Worm (Caenorhabditis elegans) whole organism, L4 larva: ENCODE results near the gene C23H5.11.
A peak's percentile ranks its signal among the peaks of the same experiment; 100 is the strongest.

Source experiments
- D1046.2 ChIP-seq: fragments of 200-800 bp; sonication (Bioruptor generic); IDR thresholded peaks from 2 replicates; pipeline ENCODE4 v1.3.6; 2022; ENCODE audit warnings: missing genetic modification characterization, missing compliant biosample characterization
- F37D6.2 ChIP-seq: sonication (generic microtip); optimal IDR thresholded peaks from 2 replicates; lab custom pipeline; 2016; ENCODE audit warnings: mild to moderate bottlenecking, missing genetic modification characterization, missing compliant biosample characterization
- R02D3.7 ChIP-seq: fragments of 150-350 bp; sonication (generic microtip); optimal IDR thresholded peaks from 3 replicates; lab custom pipeline; 2014; ENCODE audit warnings: missing biosample characterization, missing genetic modification characterization
- Y5F2A.4 ChIP-seq: fragments of 200-800 bp; sonication (Bioruptor generic); optimal IDR thresholded peaks from 2 replicates; lab custom pipeline; 2018; ENCODE audit warnings: mild to moderate bottlenecking, missing genetic modification characterization, missing compliant biosample characterization
- Y75B8A.6 ChIP-seq: fragments of 200-800 bp; sonication (Bioruptor generic); IDR thresholded peaks from 2 replicates; pipeline ENCODE4 v1.3.6; 2022; ENCODE audit warnings: missing genetic modification reagents, missing genetic modification characterization, missing compliant biosample characterization
- ZK546.5 ChIP-seq, 2 experiments: sonication (generic microtip); optimal IDR thresholded peaks; 2 replicates each; lab custom pipeline; 2017; ENCODE audit warnings: missing biosample characterization in 2 of 2, missing genetic modification characterization in 2 of 2
- aly-2 ChIP-seq: sonication (generic microtip); optimal IDR thresholded peaks from 2 replicates; lab custom pipeline; 2018; ENCODE audit warnings: missing biosample characterization, missing genetic modification characterization
- ama-1 ChIP-seq: fragments of 150-350 bp; optimal IDR thresholded peaks from 2 replicates; lab custom pipeline; 2014; ENCODE audit warnings: inconsistent platforms, mixed read lengths
- arid-1 ChIP-seq: fragments of 200-800 bp; sonication (Bioruptor generic); conservative IDR thresholded peaks from 2 replicates; pipeline ENCODE4 v1.3.6; 2022; ENCODE audit warnings: missing genetic modification reagents, missing genetic modification characterization, missing compliant biosample characterization
- ceh-20 ChIP-seq: fragments of 200-800 bp; sonication (Bioruptor generic); IDR thresholded peaks from 2 replicates; pipeline ENCODE4 v1.3.6; 2022; ENCODE audit warnings: missing genetic modification reagents, missing genetic modification characterization, missing compliant biosample characterization
- ceh-62 ChIP-seq: sonication (generic microtip); optimal IDR thresholded peaks from 2 replicates; lab custom pipeline; 2017; ENCODE audit warnings: missing biosample characterization, missing genetic modification characterization
- ces-1 ChIP-seq: fragments of 150-350 bp; sonication (generic microtip); optimal IDR thresholded peaks from 4 replicates; lab custom pipeline; 2014; ENCODE audit warnings: missing biosample characterization, missing genetic modification reagents, missing genetic modification characterization
- cey-2 ChIP-seq: sonication (generic microtip); optimal IDR thresholded peaks from 3 replicates; lab custom pipeline; 2017; ENCODE audit warnings: missing genetic modification characterization, mild to moderate bottlenecking, missing compliant biosample characterization, antibody characterized with exemption, borderline replicate concordance; ENCODE audit not compliant: insufficient read depth
- ctbp-1 ChIP-seq: fragments of 200-800 bp; sonication (Bioruptor generic); IDR thresholded peaks from 2 replicates; pipeline ENCODE4 v1.3.6; 2022; ENCODE audit warnings: missing genetic modification reagents, missing genetic modification characterization, missing compliant biosample characterization
- daf-19 ChIP-seq: fragments of 200-800 bp; sonication (Bioruptor generic); conservative IDR thresholded peaks from 2 replicates; pipeline ENCODE4 v1.3.6; 2022; ENCODE audit warnings: missing genetic modification characterization, missing compliant biosample characterization
- daf-8 ChIP-seq: fragments of 200-800 bp; sonication (Bioruptor generic); IDR thresholded peaks from 2 replicates; pipeline ENCODE4 v1.3.6; 2022; ENCODE audit warnings: missing genetic modification characterization, missing compliant biosample characterization
- dmd-8 ChIP-seq: fragments of 200-800 bp; sonication (Bioruptor generic); IDR thresholded peaks from 2 replicates; pipeline ENCODE4 v1.3.6; 2022; ENCODE audit warnings: missing genetic modification characterization, missing compliant biosample characterization
- dmd-9 ChIP-seq: fragments of 200-800 bp; sonication (Bioruptor generic); IDR thresholded peaks from 2 replicates; pipeline ENCODE4 v1.3.6; 2022; ENCODE audit warnings: missing genetic modification reagents, missing genetic modification characterization, missing compliant biosample characterization
- dve-1 ChIP-seq: sonication (generic microtip); optimal IDR thresholded peaks from 2 replicates; lab custom pipeline; 2017; ENCODE audit warnings: antibody characterized with exemption, mild to moderate bottlenecking, missing genetic modification characterization, missing compliant biosample characterization; ENCODE audit not compliant: insufficient read depth
- egl-43 ChIP-seq: fragments of 200-800 bp; sonication (Bioruptor generic); IDR thresholded peaks from 2 replicates; pipeline ENCODE4 v1.3.6; 2022; ENCODE audit warnings: missing genetic modification reagents, missing genetic modification characterization, missing compliant biosample characterization
- fos-1 ChIP-seq: fragments of 150-350 bp; optimal IDR thresholded peaks from 2 replicates; lab custom pipeline; 2014; ENCODE audit warnings: missing biosample characterization, missing genetic modification characterization
- hlh-11 ChIP-seq: fragments of 200-800 bp; sonication (Bioruptor generic); optimal IDR thresholded peaks from 2 replicates; lab custom pipeline; 2018; ENCODE audit warnings: mild to moderate bottlenecking, missing genetic modification characterization, missing compliant biosample characterization
- hlh-30 ChIP-seq: sonication (generic microtip); optimal IDR thresholded peaks from 2 replicates; lab custom pipeline; 2017; ENCODE audit warnings: antibody characterized with exemption, mild to moderate bottlenecking, missing genetic modification characterization, missing compliant biosample characterization; ENCODE audit not compliant: insufficient read depth
- lin-29 ChIP-seq: fragments of 200-800 bp; sonication (Bioruptor generic); IDR thresholded peaks from 2 replicates; pipeline ENCODE4 v1.3.6; 2022; ENCODE audit warnings: missing genetic modification reagents, missing genetic modification characterization, missing compliant biosample characterization
- lin-38 ChIP-seq: fragments of 200-800 bp; sonication (Bioruptor generic); IDR thresholded peaks from 2 replicates; pipeline ENCODE4 v1.3.6; 2022; ENCODE audit warnings: missing genetic modification reagents, missing genetic modification characterization, missing compliant biosample characterization
- lin-39 ChIP-seq: fragments of 150-350 bp; optimal IDR thresholded peaks from 2 replicates; lab custom pipeline; 2014; ENCODE audit warnings: missing biosample characterization, missing genetic modification reagents, missing genetic modification characterization
- madf-9 ChIP-seq: fragments of 200-800 bp; sonication (Bioruptor generic); conservative IDR thresholded peaks from 2 replicates; pipeline ENCODE4 v1.3.6; 2022; ENCODE audit warnings: missing genetic modification reagents, missing genetic modification characterization, missing compliant biosample characterization
- mdl-1 ChIP-seq, 2 experiments: fragments of 150-350 bp in 1 of 2; sonication (generic microtip) in 1 of 2; optimal IDR thresholded peaks; 2 replicates each; lab custom pipeline; 2014 to 2017; ENCODE audit warnings: missing biosample characterization in 2 of 2, missing genetic modification characterization in 2 of 2
- mep-1 ChIP-seq: fragments of 150-350 bp; sonication (generic microtip); optimal IDR thresholded peaks from 3 replicates; lab custom pipeline; 2014; ENCODE audit warnings: missing biosample characterization, missing genetic modification characterization
- mes-2 ChIP-seq: sonication (generic microtip); optimal IDR thresholded peaks from 2 replicates; lab custom pipeline; 2016; ENCODE audit warnings: missing genotype, mild to moderate bottlenecking, missing genetic modification characterization, missing compliant biosample characterization; ENCODE audit not compliant: poor library complexity, severe bottlenecking
- mxl-3 ChIP-seq: fragments of 200-800 bp; sonication (Bioruptor generic); optimal IDR thresholded peaks from 2 replicates; lab custom pipeline; 2018; ENCODE audit warnings: mild to moderate bottlenecking, missing genetic modification characterization, missing compliant biosample characterization
- nhr-102 ChIP-seq: sonication (generic microtip); optimal IDR thresholded peaks from 2 replicates; lab custom pipeline; 2016; ENCODE audit warnings: mild to moderate bottlenecking, missing genetic modification characterization, moderate library complexity, missing compliant biosample characterization
- nhr-25 ChIP-seq: sonication (generic microtip); optimal IDR thresholded peaks from 2 replicates; lab custom pipeline; 2017; ENCODE audit warnings: missing genetic modification characterization, mild to moderate bottlenecking, missing compliant biosample characterization, antibody characterized with exemption, moderate library complexity, borderline replicate concordance; ENCODE audit not compliant: insufficient read depth
- nhr-28 ChIP-seq: fragments of 150-350 bp; optimal IDR thresholded peaks from 2 replicates; lab custom pipeline; 2014; ENCODE audit warnings: missing biosample characterization, missing genetic modification characterization
- nhr-48 ChIP-seq: sonication (generic microtip); optimal IDR thresholded peaks from 2 replicates; lab custom pipeline; 2016; ENCODE audit warnings: mild to moderate bottlenecking, missing genetic modification characterization, missing compliant biosample characterization
- nhr-76 ChIP-seq: fragments of 150-350 bp; optimal IDR thresholded peaks from 2 replicates; lab custom pipeline; 2014; ENCODE audit warnings: missing biosample characterization, missing genetic modification characterization
- pha-4 ChIP-seq, 2 experiments: fragments of 150-350 bp in 1 of 2; fragments of 200-800 bp in 1 of 2; sonication (Bioruptor generic) in 1 of 2; IDR thresholded peaks in 1 of 2; optimal IDR thresholded peaks in 1 of 2; 2 replicates each; pipeline versions ENCODE4 v1.3.6 to Lab custom; 2014 to 2022; ENCODE audit warnings: missing genetic modification characterization in 2 of 2, missing genetic modification reagents in 2 of 2, missing biosample characterization in 1 of 2, missing compliant biosample characterization in 1 of 2
- php-3 ChIP-seq: fragments of 200-800 bp; sonication (Bioruptor generic); IDR thresholded peaks from 2 replicates; pipeline ENCODE4 v1.3.6; 2022; ENCODE audit warnings: missing genetic modification reagents, missing genetic modification characterization, missing compliant biosample characterization
- rbr-2 ChIP-seq: sonication (generic microtip); optimal IDR thresholded peaks from 2 replicates; lab custom pipeline; 2016; ENCODE audit warnings: missing genotype, missing genetic modification characterization, missing compliant biosample characterization
- unc-130 ChIP-seq: sonication (generic microtip); optimal IDR thresholded peaks from 2 replicates; lab custom pipeline; 2016; ENCODE audit warnings: missing genetic modification reagents, missing genetic modification characterization, missing compliant biosample characterization
- unc-62 ChIP-seq, 3 experiments: fragments of 150-350 bp in 1 of 3; sonication (generic microtip); optimal IDR thresholded peaks in 2 of 3; peaks in 1 of 3; 1 replicate in 1 of 3; 2 replicates in 2 of 3; lab custom pipeline; 2014 to 2017; ENCODE audit warnings: missing biosample characterization in 3 of 3, missing genetic modification characterization in 3 of 3, missing genetic modification reagents in 3 of 3, missing genotype in 1 of 3
- vab-7 ChIP-seq: fragments of 200-800 bp; sonication (Bioruptor generic); IDR thresholded peaks from 2 replicates; pipeline ENCODE4 v1.3.6; 2022; ENCODE audit warnings: missing genetic modification reagents, missing genetic modification characterization, missing compliant biosample characterization
- zag-1 ChIP-seq: fragments of 150-350 bp; optimal IDR thresholded peaks from 2 replicates; lab custom pipeline; 2014; ENCODE audit warnings: missing biosample characterization, missing genetic modification characterization
- zfp-2 ChIP-seq: sonication (generic microtip); optimal IDR thresholded peaks from 2 replicates; lab custom pipeline; 2016; ENCODE audit warnings: mild to moderate bottlenecking, missing genetic modification characterization, missing compliant biosample characterization
- zfp-3 ChIP-seq: fragments of 200-800 bp; sonication (Bioruptor generic); conservative IDR thresholded peaks from 2 replicates; pipeline ENCODE4 v1.3.6; 2022; ENCODE audit warnings: missing genetic modification reagents, missing genetic modification characterization, missing compliant biosample characterization
- zip-2 ChIP-seq: fragments of 150-350 bp; optimal IDR thresholded peaks from 2 replicates; lab custom pipeline; 2014; ENCODE audit warnings: missing biosample characterization, missing genetic modification characterization

C23H5.11 gene

DNA sequence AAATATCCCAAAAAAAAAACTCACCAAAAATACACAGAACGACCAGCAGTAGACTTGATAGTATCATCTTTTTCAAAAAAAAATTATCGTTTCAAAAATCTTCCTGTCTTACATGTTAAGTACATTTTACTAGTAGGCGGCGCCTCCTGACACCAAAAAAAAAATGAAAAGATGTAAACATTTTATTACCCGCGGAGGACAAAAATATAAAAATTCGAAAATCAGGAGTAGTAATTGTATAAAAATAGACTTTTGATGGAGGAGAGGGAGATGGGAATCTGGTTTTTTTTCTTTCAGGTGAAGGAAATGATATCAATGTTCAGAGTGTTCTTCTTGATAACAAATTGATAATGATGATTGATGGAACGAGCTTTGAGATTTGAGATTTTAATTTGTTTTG, 3.1 kb upstream of the C23H5.11 start, which contains the start of gene C23H5.15:
C23H5.15 (minus strand) TSS at position 101 of the 400 bp plus-strand sequence.
- TF ChIP-seq cey-2 (tag; lab: Kevin White, UChicago): no peak
- TF ChIP-seq ama-1 (lab: Kevin White, UChicago): no peak
- TF ChIP-seq hlh-11 (tag; lab: Kevin White, UChicago): no peak
- no peak for TF ChIP-seq ceh-20
- TF ChIP-seq zfp-2 (tag; lab: Kevin White, UChicago): no peak
- no peak for TF ChIP-seq zfp-3 (GFP tag; lab: Robert Waterston, UW)
- no peak for TF ChIP-seq dmd-8
- TF ChIP-seq Y75B8A.6 (GFP tag; lab: Robert Waterston, UW): no peak
- no peak for TF ChIP-seq zip-2
- no peak for TF ChIP-seq F37D6.2
- TF ChIP-seq lin-38 (GFP tag; lab: Robert Waterston, UW): no peak
- no peak for TF ChIP-seq dmd-9

DNA sequence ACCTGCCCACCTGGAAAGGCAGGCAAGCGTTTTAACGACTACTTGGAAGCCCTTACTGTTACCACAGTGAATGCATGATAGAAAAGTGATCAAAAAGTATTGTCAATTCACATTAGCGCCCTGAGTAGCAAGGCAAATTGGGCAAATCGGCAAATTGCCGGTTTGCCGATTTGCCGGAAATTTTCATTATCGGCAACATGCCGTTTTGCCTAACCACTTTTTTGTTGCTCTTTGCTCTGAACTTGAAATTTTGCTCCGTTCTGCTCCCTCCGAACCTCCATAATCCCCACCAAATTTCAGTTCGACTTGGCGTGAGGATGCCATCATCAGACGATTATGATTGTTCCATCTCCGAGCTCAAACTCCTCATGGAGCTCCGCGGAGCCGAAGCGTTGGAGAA, 15.9 kb downstream of the C23H5.11 start, which contains the start of gene mca-2:
mca-2 (plus strand) TSS at position 301 of the 400 bp plus-strand sequence.
- TF ChIP-seq nhr-28 (no peak), dve-1 (tag; lab: Kevin White, UChicago) (no peak), daf-8 (GFP tag; lab: Robert Waterston, UW) (no peak), vab-7 (GFP tag; lab: Robert Waterston, UW) (no peak)

DNA sequence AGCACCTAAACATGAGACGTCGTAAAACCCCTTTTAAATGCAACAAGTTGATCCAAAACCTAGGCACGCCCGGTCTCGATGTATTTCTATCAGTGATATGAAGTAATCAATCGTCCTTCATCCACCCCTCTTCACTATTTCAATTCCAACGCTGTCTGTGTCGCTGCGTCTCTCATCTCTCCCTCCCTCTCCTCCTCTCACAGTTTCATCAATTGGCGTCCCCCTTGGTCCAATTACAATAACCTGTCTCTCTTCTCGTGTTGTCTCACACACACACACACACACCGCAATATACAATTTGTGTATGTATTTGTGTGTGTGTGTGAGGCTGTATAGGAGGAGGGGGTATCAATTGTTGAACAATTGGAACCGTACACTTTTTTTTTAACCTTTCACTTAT, 16.5 kb downstream of the C23H5.11 start:
- TF ChIP-seq arid-1 (GFP tag; lab: Robert Waterston, UW) (no peak), fos-1 (tag; lab: Kevin White, UChicago) (no peak), aly-2 (tag; lab: Kevin White, UChicago) (no peak), mes-2 (tag; lab: Kevin White, UChicago) (peak; percentile 47), zag-1 (tag; lab: Kevin White, UChicago) (no peak), madf-9 (no peak), nhr-28 (peak; percentile 82), nhr-102 (tag; lab: Kevin White, UChicago) (no peak), F37D6.2 (no peak), ces-1 (no peak), ZK546.5 (tag; optimal IDR thresholded peaks at IDR 0.05; lab: Kevin White, UChicago) (no peak), ctbp-1 (GFP tag; lab: Robert Waterston, UW) (no peak), D1046.2 (GFP tag; lab: Robert Waterston, UW) (no peak), unc-130 (GFP tag; lab: Kevin White, UChicago) (no peak), nhr-25 (tag; lab: Kevin White, UChicago) (peak; percentile 17), R02D3.7 (no peak), hlh-30 (tag; lab: Kevin White, UChicago) (no peak), lin-29 (GFP tag; lab: Robert Waterston, UW) (no peak), lin-39 (tag; lab: Kevin White, UChicago) (no peak), nhr-76 (tag; lab: Kevin White, UChicago) (no peak), pha-4 (GFP tag; IDR thresholded peaks at IDR 0.05; lab: Robert Waterston, UW) (no peak), pha-4 (tag; optimal IDR thresholded peaks at IDR 0.05; lab: Kevin White, UChicago) (no peak), rbr-2 (tag; lab: Kevin White, UChicago) (no peak), mdl-1 (tag; optimal IDR thresholded peaks at IDR 0.05; lab: Kevin White, UChicago) (peak in 1 of 2 experiments; percentile 53), nhr-48 (no peak), dve-1 (tag; lab: Kevin White, UChicago) (peak; percentile 42), php-3 (GFP tag; lab: Robert Waterston, UW) (no peak), unc-62 (GFP tag; optimal IDR thresholded peaks at IDR 0.05 in 1 of 2; lab: Kevin White, UChicago) (no peak), unc-62 (tag; optimal IDR thresholded peaks at IDR 0.05; lab: Kevin White, UChicago) (no peak), daf-19 (GFP tag; lab: Robert Waterston, UW) (no peak), Y5F2A.4 (no peak), mep-1 (tag; lab: Kevin White, UChicago) (peak; percentile 52), zfp-2 (tag; lab: Kevin White, UChicago) (no peak), ceh-62 (no peak), egl-43 (GFP tag; lab: Robert Waterston, UW) (no peak), mxl-3 (GFP tag; lab: Kevin White, UChicago) (peak; percentile 71)
